Fruit fly (Drosophila melanogaster) whole organism, embryonic: ENCODE data around the gene fzo.
A peak's percentile ranks its signal among the peaks of the same experiment; 100 is the strongest.

Experiments
- Ada2b ChIP-seq: fragments of 200-800 bp; sonication (Bioruptor generic); IDR thresholded peaks from 2 replicates; pipeline ENCODE4 v1.3.6; 2022; ENCODE audit warnings: missing biosample characterization, missing genetic modification characterization
- Adf1 ChIP-seq: fragments of 200-800 bp; sonication (Bioruptor generic); IDR thresholded peaks from 2 replicates; pipeline ENCODE4 v1.3.6; 2022; ENCODE audit warnings: missing biosample characterization, missing genetic modification characterization
- CG12219 ChIP-seq: fragments of 200-800 bp; sonication (Bioruptor generic); optimal IDR thresholded peaks from 3 replicates; lab custom pipeline; 2018; ENCODE audit warnings: missing biosample characterization, mild to moderate bottlenecking, missing genetic modification characterization
- CG12236 ChIP-seq: fragments of 200-800 bp; sonication (Bioruptor generic); optimal IDR thresholded peaks from 2 replicates; lab custom pipeline; 2016; ENCODE audit warnings: missing biosample characterization, missing genetic modification characterization
- CG1233 ChIP-seq: fragments of 200-800 bp; sonication (Bioruptor generic); optimal IDR thresholded peaks from 4 replicates; lab custom pipeline; 2018; ENCODE audit warnings: missing biosample characterization, mild to moderate bottlenecking, missing genetic modification characterization
- CG12744 ChIP-seq: fragments of 200-800 bp; sonication (Bioruptor generic); optimal IDR thresholded peaks from 2 replicates; lab custom pipeline; 2016; ENCODE audit warnings: missing biosample characterization, missing genetic modification characterization
- CG14441 ChIP-seq: fragments of 200-800 bp; sonication (Bioruptor generic); IDR thresholded peaks from 2 replicates; pipeline ENCODE4 v1.3.6; 2022; ENCODE audit warnings: missing biosample characterization, missing genetic modification characterization
- CG14965 ChIP-seq: fragments of 200-800 bp; sonication (Bioruptor generic); optimal IDR thresholded peaks from 2 replicates; lab custom pipeline; 2016; ENCODE audit warnings: missing biosample characterization, missing genetic modification characterization, borderline replicate concordance
- CG15269 ChIP-seq: fragments of 200-800 bp; sonication (Bioruptor generic); optimal IDR thresholded peaks from 2 replicates; lab custom pipeline; 2018; ENCODE audit warnings: missing biosample characterization, mild to moderate bottlenecking, missing genetic modification characterization, moderate library complexity
- CG1602 ChIP-seq: fragments of 200-800 bp; sonication (Bioruptor generic); optimal IDR thresholded peaks from 3 replicates; lab custom pipeline; 2016; ENCODE audit warnings: missing biosample characterization, missing genetic modification characterization
- CG17361 ChIP-seq: fragments of 200-800 bp; sonication (Bioruptor generic); IDR thresholded peaks from 3 replicates; pipeline ENCODE4 v1.3.6; 2022; ENCODE audit warnings: missing biosample characterization, missing genetic modification characterization
- CG17568 ChIP-seq: fragments of 200-800 bp; sonication (Bioruptor generic); optimal IDR thresholded peaks from 2 replicates; lab custom pipeline; 2018; ENCODE audit warnings: missing biosample characterization, mild to moderate bottlenecking, missing genetic modification characterization, moderate library complexity
- CG18619 ChIP-seq: fragments of 200-800 bp; sonication (Bioruptor generic); optimal IDR thresholded peaks from 3 replicates; lab custom pipeline; 2017; ENCODE audit warnings: missing biosample characterization, mild to moderate bottlenecking, missing genetic modification characterization
- CG30431 ChIP-seq: fragments of 200-800 bp; sonication (Bioruptor generic); optimal IDR thresholded peaks from 2 replicates; lab custom pipeline; 2017; ENCODE audit warnings: missing biosample characterization, missing genetic modification characterization
- CG31365 ChIP-seq: fragments of 200-800 bp; sonication (Bioruptor generic); optimal IDR thresholded peaks from 2 replicates; lab custom pipeline; 2018; ENCODE audit warnings: missing biosample characterization, mild to moderate bottlenecking, missing genetic modification characterization
- CG31388 ChIP-seq: fragments of 200-800 bp; sonication (Bioruptor generic); optimal IDR thresholded peaks from 2 replicates; lab custom pipeline; 2016; ENCODE audit warnings: missing biosample characterization, missing genetic modification characterization
- CG4328 ChIP-seq: fragments of 200-800 bp; sonication (Bioruptor generic); optimal IDR thresholded peaks from 3 replicates; lab custom pipeline; 2017; ENCODE audit warnings: missing biosample characterization, missing genetic modification reagents, missing genetic modification characterization
- CG5180 ChIP-seq: fragments of 200-800 bp; sonication (Bioruptor generic); optimal IDR thresholded peaks from 3 replicates; lab custom pipeline; 2017; ENCODE audit warnings: missing biosample characterization, missing genetic modification characterization, mild to moderate bottlenecking, moderate library complexity, missing genetic modification reagents
- CG6854 ChIP-seq: fragments of 200-800 bp; sonication (Bioruptor generic); optimal IDR thresholded peaks from 3 replicates; lab custom pipeline; 2017; ENCODE audit warnings: missing biosample characterization, mild to moderate bottlenecking, missing genetic modification characterization
- CG7271 ChIP-seq: fragments of 200-800 bp; sonication (Bioruptor generic); optimal IDR thresholded peaks from 2 replicates; lab custom pipeline; 2018; ENCODE audit warnings: missing biosample characterization, mild to moderate bottlenecking, missing genetic modification characterization, moderate library complexity
- CG7987 ChIP-seq: fragments of 200-800 bp; sonication (Bioruptor generic); optimal IDR thresholded peaks from 2 replicates; lab custom pipeline; 2018; ENCODE audit warnings: missing biosample characterization, mild to moderate bottlenecking, missing genetic modification characterization, moderate library complexity
- ERR ChIP-seq: fragments of 200-800 bp; sonication (Bioruptor generic); optimal IDR thresholded peaks from 2 replicates; lab custom pipeline; 2016; ENCODE audit warnings: missing biosample characterization, missing genetic modification characterization
- NK7.1 ChIP-seq: fragments of 200-800 bp; sonication (Bioruptor generic); optimal IDR thresholded peaks from 3 replicates; lab custom pipeline; 2016; ENCODE audit warnings: missing biosample characterization, missing genetic modification characterization
- Ptx1 ChIP-seq: fragments of 200-800 bp; sonication (Bioruptor generic); IDR thresholded peaks from 2 replicates; pipeline ENCODE4 v1.3.6; 2022; ENCODE audit warnings: missing biosample characterization, missing genetic modification characterization
- Side ChIP-seq: fragments of 200-800 bp; sonication (Bioruptor generic); optimal IDR thresholded peaks from 2 replicates; lab custom pipeline; 2016; ENCODE audit warnings: missing biosample characterization, missing genetic modification characterization
- Xrp1 ChIP-seq: fragments of 200-800 bp; sonication (Bioruptor generic); IDR thresholded peaks from 2 replicates; pipeline ENCODE4 v1.3.6; 2022; ENCODE audit warnings: missing biosample characterization, missing genetic modification characterization
- al ChIP-seq: fragments of 200-800 bp; sonication (Bioruptor generic); IDR thresholded peaks from 2 replicates; pipeline ENCODE4 v1.3.6; 2022; ENCODE audit warnings: missing biosample characterization, missing genetic modification characterization
- ato ChIP-seq: fragments of 200-800 bp; sonication (Bioruptor generic); IDR thresholded peaks from 2 replicates; pipeline ENCODE4 v1.3.6; 2022; ENCODE audit warnings: missing biosample characterization, missing genetic modification characterization; ENCODE audit not compliant: partially characterized antibody
- bab2 ChIP-seq: fragments of 200-800 bp; sonication (Bioruptor generic); optimal IDR thresholded peaks from 2 replicates; lab custom pipeline; 2016; ENCODE audit warnings: missing biosample characterization, missing genetic modification characterization
- bsh ChIP-seq, 2 experiments: fragments of 200-800 bp; sonication (Bioruptor generic); optimal IDR thresholded peaks; 2 replicates each; lab custom pipeline; 2017 to 2018; ENCODE audit warnings: mild to moderate bottlenecking in 2 of 2, missing biosample characterization in 2 of 2, missing genetic modification characterization in 2 of 2, moderate library complexity in 1 of 2
- chm ChIP-seq: fragments of 200-800 bp; sonication (Bioruptor generic); IDR thresholded peaks from 2 replicates; pipeline ENCODE4 v1.3.6; 2022; ENCODE audit warnings: missing biosample characterization, missing genetic modification characterization
- dm ChIP-seq: fragments of 200-800 bp; sonication (Bioruptor generic); optimal IDR thresholded peaks from 3 replicates; lab custom pipeline; 2016; ENCODE audit warnings: missing biosample characterization, missing genetic modification characterization
- jigr1 ChIP-seq: fragments of 200-800 bp; sonication (Bioruptor generic); IDR thresholded peaks from 3 replicates; pipeline ENCODE4 v1.3.6; 2022; ENCODE audit warnings: missing biosample characterization, missing genetic modification characterization
- pb ChIP-seq: fragments of 200-800 bp; sonication (Bioruptor generic); optimal IDR thresholded peaks from 3 replicates; lab custom pipeline; 2016; ENCODE audit warnings: missing biosample characterization, missing genetic modification characterization
- pho ChIP-seq: fragments of 200-800 bp; sonication (Bioruptor generic); optimal IDR thresholded peaks from 2 replicates; lab custom pipeline; 2016; ENCODE audit warnings: missing biosample characterization, missing genetic modification characterization
- pnt ChIP-seq: fragments of 200-800 bp; sonication (Bioruptor generic); optimal IDR thresholded peaks from 3 replicates; lab custom pipeline; 2016; ENCODE audit warnings: missing biosample characterization, missing genetic modification characterization
- pzg ChIP-seq: fragments of 200-800 bp; sonication (Bioruptor generic); optimal IDR thresholded peaks from 3 replicates; lab custom pipeline; 2018; ENCODE audit warnings: missing biosample characterization, mild to moderate bottlenecking, missing genetic modification characterization, moderate library complexity
- schlank ChIP-seq: fragments of 200-800 bp; sonication (Bioruptor generic); optimal IDR thresholded peaks from 2 replicates; lab custom pipeline; 2018; ENCODE audit warnings: missing biosample characterization, mild to moderate bottlenecking, missing genetic modification characterization
- scrt ChIP-seq: fragments of 200-800 bp; sonication (Bioruptor generic); optimal IDR thresholded peaks from 2 replicates; lab custom pipeline; 2018; ENCODE audit warnings: missing biosample characterization, mild to moderate bottlenecking, missing genetic modification characterization, moderate library complexity
- sens ChIP-seq: fragments of 200-800 bp; sonication (Bioruptor generic); peaks from one replicate; lab custom pipeline; 2016; ENCODE audit warnings: missing biosample characterization, missing genetic modification characterization
- sima ChIP-seq: fragments of 200-800 bp; sonication (Bioruptor generic); optimal IDR thresholded peaks from 2 replicates; lab custom pipeline; 2016; ENCODE audit warnings: missing biosample characterization, missing genetic modification characterization
- slp2 ChIP-seq: fragments of 200-800 bp; sonication (Bioruptor generic); optimal IDR thresholded peaks from 2 replicates; lab custom pipeline; 2016; ENCODE audit warnings: missing biosample characterization, missing genetic modification characterization
- sob ChIP-seq: fragments of 200-800 bp; sonication (Bioruptor generic); IDR thresholded peaks from 2 replicates; pipeline ENCODE4 v1.3.6; 2022; ENCODE audit warnings: missing biosample characterization, missing genetic modification characterization
- sqz ChIP-seq: fragments of 200-800 bp; sonication (Bioruptor generic); optimal IDR thresholded peaks from 3 replicates; lab custom pipeline; 2018; ENCODE audit warnings: missing biosample characterization, mild to moderate bottlenecking, missing genetic modification characterization
- sug ChIP-seq: fragments of 200-800 bp; optimal IDR thresholded peaks from 2 replicates; lab custom pipeline; 2019; ENCODE audit warnings: missing biosample characterization, mild to moderate bottlenecking, missing genetic modification characterization, moderate library complexity
- tio ChIP-seq: fragments of 200-800 bp; sonication (Bioruptor generic); optimal IDR thresholded peaks from 2 replicates; lab custom pipeline; 2017; ENCODE audit warnings: missing biosample characterization, missing genetic modification characterization, inconsistent platforms
- unc-4 ChIP-seq: fragments of 200-800 bp; sonication (Bioruptor generic); IDR thresholded peaks from 2 replicates; pipeline ENCODE4 v1.3.6; 2022; ENCODE audit warnings: missing biosample characterization, missing genetic modification characterization; ENCODE audit not compliant: partially characterized antibody
- zf30C ChIP-seq: fragments of 200-800 bp; sonication (Bioruptor generic); optimal IDR thresholded peaks from 3 replicates; lab custom pipeline; 2018; ENCODE audit warnings: missing biosample characterization, mild to moderate bottlenecking, missing genetic modification characterization
- zfh1 ChIP-seq: fragments of 200-800 bp; sonication (Bioruptor generic); IDR thresholded peaks from 3 replicates; pipeline ENCODE4 v1.3.6; 2022; ENCODE audit warnings: missing biosample characterization, missing genetic modification characterization
- zfh2 ChIP-seq: fragments of 200-800 bp; sonication (Bioruptor generic); optimal IDR thresholded peaks from 2 replicates; lab custom pipeline; 2016; ENCODE audit warnings: missing biosample characterization, missing genetic modification characterization

fzo gene

dm6 chr3R:23176445-23177087 is 27.3 kb downstream of the fzo start (continued):
- TF ChIP-seq chm (GFP tag; lab: Robert Waterston, UW) (no peak), CG30431 (GFP tag; lab: Kevin White, UChicago) (no peak), dm (GFP tag; lab: Kevin White, UChicago) (peak; percentile 19), sima (GFP tag; lab: Kevin White, UChicago) (no peak), CG6854 (GFP tag; lab: Kevin White, UChicago) (peak; percentile 7), Xrp1 (GFP tag; lab: Robert Waterston, UW) (peak; percentile 50; the same call in 1 of the 2 replicates), zf30C (GFP tag; lab: Kevin White, UChicago) (no peak), CG17361 (GFP tag; lab: Robert Waterston, UW) (no peak), pb (GFP tag; lab: Kevin White, UChicago) (no peak), CG14965 (GFP tag; lab: Kevin White, UChicago) (peak; percentile 41), sens (GFP tag; lab: Kevin White, UChicago) (peak; percentile 78), CG12236 (GFP tag; lab: Kevin White, UChicago) (peak; percentile 32), CG14441 (0 out of 2 replicates have a peak, but pooled peaks have one; percentile 45), Adf1 (no peak; the same call in 1 of the 2 replicates), Side (peak; percentile 24), CG18619 (peak; percentile 27), CG15269 (peak; percentile 13), al (GFP tag; lab: Robert Waterston, UW) (no peak), sqz (GFP tag; lab: Kevin White, UChicago) (peak; percentile 35), CG7271 (tag; lab: Kevin White, UChicago) (no peak), CG1602 (GFP tag; lab: Kevin White, UChicago) (no peak), tio (GFP tag; lab: Kevin White, UChicago) (peak; percentile 28), pnt (GFP tag; lab: Kevin White, UChicago) (no peak), ato (GFP tag; lab: Robert Waterston, UW) (no peak), CG12219 (GFP tag; lab: Kevin White, UChicago) (peak; percentile 20), jigr1 (GFP tag; lab: Robert Waterston, UW) (no peak), CG7987 (GFP tag; lab: Kevin White, UChicago) (peak; percentile 79), zfh2 (peak; percentile 51), Ptx1 (GFP tag; lab: Robert Waterston, UW) (peak; percentile 14; the same call in 1 of the 2 replicates), CG1233 (GFP tag; lab: Kevin White, UChicago) (peak; percentile 59), Ada2b (GFP tag; lab: Robert Waterston, UW) (no peak), ERR (GFP tag; lab: Kevin White, UChicago) (peak; percentile 19), sug (tag; lab: Kevin White, UChicago) (peak; percentile 37), slp2 (peak; percentile 28), zfh1 (GFP tag; lab: Robert Waterston, UW) (0 out of 3 replicates have a peak, but pooled peaks have one; percentile 19), sob (GFP tag; lab: Robert Waterston, UW) (peak; percentile 52; the same call in 1 of the 2 replicates), bsh (GFP tag; optimal IDR thresholded peaks at IDR 0.05; lab: Kevin White, UChicago) (peak in 1 of 2 experiments; percentile 31), unc-4 (no peak), CG31388 (GFP tag; lab: Kevin White, UChicago) (no peak), bab2 (peak; percentile 46), CG5180 (GFP tag; lab: Kevin White, UChicago) (peak; percentile 30), NK7.1 (GFP tag; lab: Kevin White, UChicago) (no peak), CG4328 (GFP tag; lab: Kevin White, UChicago) (peak; percentile 57), scrt (GFP tag; lab: Kevin White, UChicago) (peak; percentile 44), CG31365 (tag; lab: Kevin White, UChicago) (peak; percentile 41), CG12744 (GFP tag; lab: Kevin White, UChicago) (no peak), CG17568 (GFP tag; lab: Kevin White, UChicago) (peak; percentile 44), pzg (GFP tag; lab: Kevin White, UChicago) (peak; percentile 1), schlank (tag; lab: Kevin White, UChicago) (peak; percentile 71), pho (GFP tag; lab: Kevin White, UChicago) (peak; percentile 42)
